Fruit fly (Drosophila melanogaster) whole organism: Measurements from ENCODE around the gene CG9853.

Experiments used
- CG8478 ChIP-seq: fragments of >200 bp; optimal IDR thresholded peaks from 2 replicates; lab custom pipeline; 2018; ENCODE audit warnings: inconsistent platforms
- Dll ChIP-seq: fragments of >200 bp; optimal IDR thresholded peaks from 2 replicates; lab custom pipeline; 2017
- EcR ChIP-seq, 2 experiments: fragments of >200 bp; optimal IDR thresholded peaks; 2 replicates each; lab custom pipeline; 2017; ENCODE audit warnings: missing biosample characterization in 2 of 2, missing genetic modification characterization in 2 of 2, missing genetic modification reagents in 2 of 2
- pan ChIP-seq: fragments of >200 bp; optimal IDR thresholded peaks from 2 replicates; lab custom pipeline; 2017
- psq ChIP-seq: fragments of >200 bp; optimal IDR thresholded peaks from 2 replicates; lab custom pipeline; 2017
- usp ChIP-seq: fragments of >200 bp; optimal IDR thresholded peaks from 2 replicates; lab custom pipeline; 2017; ENCODE audit warnings: missing biosample characterization, missing genetic modification characterization, mixed read lengths

Gene CG9853

dm6 chr3R:4382165-4382564 is 19.7 kb downstream of the CG9853 start:
- no peak for TF ChIP-seq pan (lab: Kevin White, UChicago)
- no peak for TF ChIP-seq psq (lab: Kevin White, UChicago)
- TF ChIP-seq Dll = no peak
- no peak for TF ChIP-seq EcR (GFP tag; optimal IDR thresholded peaks at IDR 0.05; lab: Kevin White, UChicago)
- no peak for TF ChIP-seq CG8478
- no peak for TF ChIP-seq usp (GFP tag; lab: Kevin White, UChicago)

dm6 chr3R:4381079-4381919 is 20.5 kb downstream of the CG9853 start, which contains the start of gene Cont:
Gene Cont, plus strand, starts transcription at chr3R:4381306.
- TF ChIP-seq Dll = no peak
- TF ChIP-seq usp (GFP tag; lab: Kevin White, UChicago) = no peak
- TF ChIP-seq pan (lab: Kevin White, UChicago) = no peak
- TF ChIP-seq psq (lab: Kevin White, UChicago) = no peak
- TF ChIP-seq EcR (GFP tag; optimal IDR thresholded peaks at IDR 0.05; lab: Kevin White, UChicago) = no peak

- TF ChIP-seq pan (lab: Kevin White, UChicago) = peak; percentile 74
- TF ChIP-seq psq (lab: Kevin White, UChicago) = no peak
- no peak for TF ChIP-seq EcR (GFP tag; optimal IDR thresholded peaks at IDR 0.05; lab: Kevin White, UChicago)
- TF ChIP-seq usp (GFP tag; lab: Kevin White, UChicago) = no peak
Measured at dm6 chr3R:4378363-4379354, 23.2 kb downstream of the CG9853 start, which contains the start of gene Sfxn1-3. Gene Sfxn1-3, plus strand, starts transcription at chr3R:4378600.

dm6 chr3R:4362010-4362409 is 39.8 kb downstream of the CG9853 start:
- no peak for TF ChIP-seq EcR (GFP tag; optimal IDR thresholded peaks at IDR 0.05; lab: Kevin White, UChicago)
- no peak for TF ChIP-seq pan (lab: Kevin White, UChicago)
- no peak for TF ChIP-seq CG8478
- no peak for TF ChIP-seq psq (lab: Kevin White, UChicago)
- TF ChIP-seq usp (GFP tag; lab: Kevin White, UChicago) = no peak
- TF ChIP-seq Dll = no peak

- TF ChIP-seq Dll (peak; percentile 50), psq (lab: Kevin White, UChicago) (no peak), CG8478 (no peak), EcR (GFP tag; optimal IDR thresholded peaks at IDR 0.05; lab: Kevin White, UChicago) (peak in 1 of 2 experiments; percentile 43), pan (lab: Kevin White, UChicago) (no peak), usp (GFP tag; lab: Kevin White, UChicago) (no peak)
Measured at dm6 chr3R:4360668-4361110, 41.1 kb downstream of the CG9853 start.

- no peak for TF ChIP-seq pan (lab: Kevin White, UChicago)
- no peak for TF ChIP-seq Dll
- no peak for TF ChIP-seq EcR (GFP tag; optimal IDR thresholded peaks at IDR 0.05; lab: Kevin White, UChicago)
- TF ChIP-seq psq (lab: Kevin White, UChicago) = no peak
- TF ChIP-seq usp (GFP tag; lab: Kevin White, UChicago) = no peak
- TF ChIP-seq CG8478 = no peak
Measured at dm6 chr3R:4359625-4360024, 42.2 kb downstream of the CG9853 start, which contains the start of gene CG1090. Gene CG1090, plus strand, starts transcription at chr3R:4359883.

dm6 chr3R:4353569-4353968 is 48.3 kb downstream of the CG9853 start:
- TF ChIP-seq usp (GFP tag; lab: Kevin White, UChicago) (no peak), CG8478 (no peak), Dll (no peak), EcR (GFP tag; optimal IDR thresholded peaks at IDR 0.05; lab: Kevin White, UChicago) (no peak)

- TF ChIP-seq Dll = no peak
- no peak for TF ChIP-seq CG8478
- no peak for TF ChIP-seq psq (lab: Kevin White, UChicago)
- no peak for TF ChIP-seq usp (GFP tag; lab: Kevin White, UChicago)
- no peak for TF ChIP-seq EcR (GFP tag; optimal IDR thresholded peaks at IDR 0.05; lab: Kevin White, UChicago)
- TF ChIP-seq pan (lab: Kevin White, UChicago) = no peak
Measured at dm6 chr3R:4350199-4350598, 51.6 kb downstream of the CG9853 start.
